Fruit fly (Drosophila melanogaster) whole organism, embryonic: ENCODE measurements around the gene Ir93a.

Experiments used
- Atf3 ChIP-seq: fragments of 200-800 bp; sonication (Bioruptor generic); optimal IDR thresholded peaks from 3 replicates; lab custom pipeline; 2016; ENCODE audit warnings: missing biosample characterization, missing genetic modification characterization
- Bdp1 ChIP-seq: fragments of 200-800 bp; sonication (Bioruptor generic); optimal IDR thresholded peaks from 3 replicates; lab custom pipeline; 2016; ENCODE audit warnings: missing biosample characterization, missing genetic modification characterization
- CG10543 ChIP-seq: fragments of 200-800 bp; sonication (Bioruptor generic); optimal IDR thresholded peaks from 3 replicates; lab custom pipeline; 2017; ENCODE audit warnings: missing biosample characterization, mild to moderate bottlenecking, missing genetic modification characterization, moderate library complexity
- CG11560 ChIP-seq: fragments of 200-800 bp; sonication (Bioruptor generic); IDR thresholded peaks from 3 replicates; pipeline ENCODE4 v1.3.6; 2022; ENCODE audit warnings: missing biosample characterization, missing genetic modification characterization
- CG13775 ChIP-seq: fragments of 200-800 bp; sonication (Bioruptor generic); optimal IDR thresholded peaks from 3 replicates; lab custom pipeline; 2017; ENCODE audit warnings: missing biosample characterization, mild to moderate bottlenecking, missing genetic modification characterization
- CG13894 ChIP-seq: fragments of 200-800 bp; sonication (Bioruptor generic); optimal IDR thresholded peaks from 3 replicates; lab custom pipeline; 2018; ENCODE audit warnings: missing biosample characterization, mild to moderate bottlenecking, missing genetic modification characterization, moderate library complexity
- CG15601 ChIP-seq: fragments of 200-800 bp; sonication (Bioruptor generic); optimal IDR thresholded peaks from 3 replicates; lab custom pipeline; 2019; ENCODE audit warnings: missing biosample characterization, mild to moderate bottlenecking, missing genetic modification characterization, moderate library complexity
- CG1647 ChIP-seq: fragments of 200-800 bp; sonication (Bioruptor generic); optimal IDR thresholded peaks from 3 replicates; lab custom pipeline; 2016; ENCODE audit warnings: missing biosample characterization, missing genetic modification characterization
- CG17186 ChIP-seq: fragments of 200-800 bp; sonication (Bioruptor generic); optimal IDR thresholded peaks from 3 replicates; lab custom pipeline; 2017; ENCODE audit warnings: missing biosample characterization, missing genetic modification reagents, missing genetic modification characterization
- CG18764 ChIP-seq: fragments of 200-800 bp; sonication (Bioruptor generic); optimal IDR thresholded peaks from 3 replicates; lab custom pipeline; 2016; ENCODE audit warnings: missing biosample characterization, missing genetic modification characterization
- CG2199 ChIP-seq: fragments of 200-800 bp; sonication (Bioruptor generic); IDR thresholded peaks from 3 replicates; pipeline ENCODE4 v1.3.6; 2022; ENCODE audit warnings: missing biosample characterization, missing genetic modification characterization
- CG34376 ChIP-seq: fragments of 200-800 bp; sonication (Bioruptor generic); optimal IDR thresholded peaks from 2 replicates; lab custom pipeline; 2018; ENCODE audit warnings: missing biosample characterization, mild to moderate bottlenecking, missing genetic modification characterization
- CG4360 ChIP-seq: fragments of 200-800 bp; sonication (Bioruptor generic); IDR thresholded peaks from 2 replicates; pipeline ENCODE4 v1.3.6; 2022; ENCODE audit warnings: missing biosample characterization, missing genetic modification characterization
- CG4730 ChIP-seq: fragments of 200-800 bp; sonication (Bioruptor generic); IDR thresholded peaks from 2 replicates; pipeline ENCODE4 v1.3.6; 2022; ENCODE audit warnings: missing biosample characterization, missing genetic modification characterization
- CG6254 ChIP-seq: fragments of 200-800 bp; sonication (Bioruptor generic); optimal IDR thresholded peaks from 3 replicates; lab custom pipeline; 2017; ENCODE audit warnings: mild to moderate bottlenecking, missing biosample characterization, missing genetic modification reagents, missing genetic modification characterization
- CG7271 ChIP-seq: fragments of 200-800 bp; sonication (Bioruptor generic); optimal IDR thresholded peaks from 2 replicates; lab custom pipeline; 2018; ENCODE audit warnings: missing biosample characterization, mild to moderate bottlenecking, missing genetic modification characterization, moderate library complexity
- CG7745 ChIP-seq: fragments of 200-800 bp; sonication (Bioruptor generic); optimal IDR thresholded peaks from 2 replicates; lab custom pipeline; 2018; ENCODE audit warnings: missing biosample characterization, mild to moderate bottlenecking, missing genetic modification characterization, moderate library complexity
- CG7786 ChIP-seq: fragments of 200-800 bp; sonication (Bioruptor generic); optimal IDR thresholded peaks from 2 replicates; lab custom pipeline; 2016; ENCODE audit warnings: missing biosample characterization, missing genetic modification characterization
- CG9817 ChIP-seq: fragments of 200-800 bp; sonication (Bioruptor generic); optimal IDR thresholded peaks from 2 replicates; lab custom pipeline; 2018; ENCODE audit warnings: missing biosample characterization, mild to moderate bottlenecking, missing genetic modification characterization, moderate library complexity
- D19A ChIP-seq: fragments of 200-800 bp; optimal IDR thresholded peaks from 3 replicates; lab custom pipeline; 2019; ENCODE audit warnings: missing biosample characterization, mild to moderate bottlenecking, missing genetic modification characterization, moderate library complexity
- Dad ChIP-seq: fragments of 200-800 bp; sonication (Bioruptor generic); optimal IDR thresholded peaks from 3 replicates; lab custom pipeline; 2016; ENCODE audit warnings: missing biosample characterization, missing genetic modification characterization
- Fer2 ChIP-seq: fragments of 200-800 bp; sonication (Bioruptor generic); optimal IDR thresholded peaks from 2 replicates; lab custom pipeline; 2018; ENCODE audit warnings: missing biosample characterization, mild to moderate bottlenecking, missing genetic modification characterization, moderate library complexity
- HLH54F ChIP-seq: fragments of 200-800 bp; sonication (Bioruptor generic); optimal IDR thresholded peaks from 3 replicates; lab custom pipeline; 2016; ENCODE audit warnings: missing biosample characterization, missing genetic modification characterization
- Hr51 ChIP-seq, 2 experiments: fragments of 200-800 bp; sonication (Bioruptor generic); optimal IDR thresholded peaks; 2 replicates in 1 of 2; 3 replicates in 1 of 2; lab custom pipeline; 2016 to 2018; ENCODE audit warnings: missing biosample characterization in 2 of 2, missing genetic modification characterization in 2 of 2, mild to moderate bottlenecking in 1 of 2, moderate library complexity in 1 of 2
- MBD-R2 ChIP-seq: fragments of 200-800 bp; sonication (Bioruptor generic); IDR thresholded peaks from 2 replicates; pipeline ENCODE4 v1.3.6; 2022; ENCODE audit warnings: missing biosample characterization, missing genetic modification characterization
- Mad ChIP-seq: fragments of 200-800 bp; sonication (Bioruptor generic); optimal IDR thresholded peaks from 2 replicates; lab custom pipeline; 2016; ENCODE audit warnings: missing biosample characterization, missing genetic modification characterization
- Neu2 ChIP-seq: fragments of 200-800 bp; sonication (Bioruptor generic); optimal IDR thresholded peaks from 3 replicates; lab custom pipeline; 2016; ENCODE audit warnings: missing biosample characterization, missing genetic modification characterization, borderline replicate concordance
- Oaz ChIP-seq: fragments of 200-800 bp; sonication (Bioruptor generic); IDR thresholded peaks from 2 replicates; pipeline ENCODE4 v1.3.6; 2022; ENCODE audit warnings: missing biosample characterization, missing genetic modification characterization
- Rfx ChIP-seq: fragments of 200-800 bp; sonication (Bioruptor generic); IDR thresholded peaks from 2 replicates; pipeline ENCODE4 v1.3.6; 2022; ENCODE audit warnings: missing biosample characterization, missing genetic modification characterization
- Ssrp ChIP-seq: fragments of 200-800 bp; sonication (Bioruptor generic); optimal IDR thresholded peaks from 2 replicates; lab custom pipeline; 2018; ENCODE audit warnings: missing biosample characterization, mild to moderate bottlenecking, missing genetic modification characterization, moderate library complexity
- Xrp1 ChIP-seq: fragments of 200-800 bp; sonication (Bioruptor generic); IDR thresholded peaks from 2 replicates; pipeline ENCODE4 v1.3.6; 2022; ENCODE audit warnings: missing biosample characterization, missing genetic modification characterization
- ase ChIP-seq: fragments of 200-800 bp; sonication (Bioruptor generic); IDR thresholded peaks from 3 replicates; pipeline ENCODE4 v1.3.6; 2022; ENCODE audit warnings: missing biosample characterization, missing genetic modification characterization
- cato ChIP-seq: fragments of 200-800 bp; sonication (Bioruptor generic); optimal IDR thresholded peaks from 2 replicates; lab custom pipeline; 2016; ENCODE audit warnings: missing biosample characterization, missing genetic modification characterization, borderline replicate concordance
- chm ChIP-seq: fragments of 200-800 bp; sonication (Bioruptor generic); IDR thresholded peaks from 2 replicates; pipeline ENCODE4 v1.3.6; 2022; ENCODE audit warnings: missing biosample characterization, missing genetic modification characterization
- crol ChIP-seq: fragments of 200-800 bp; sonication (Bioruptor generic); IDR thresholded peaks from 2 replicates; pipeline ENCODE4 v1.3.6; 2022; ENCODE audit warnings: missing biosample characterization, missing genetic modification characterization
- cwo ChIP-seq: fragments of 200-800 bp; sonication (Bioruptor generic); optimal IDR thresholded peaks from 3 replicates; lab custom pipeline; 2017; ENCODE audit warnings: missing biosample characterization, missing genetic modification characterization, mild to moderate bottlenecking, moderate library complexity, missing genetic modification reagents
- exex ChIP-seq: fragments of 200-800 bp; sonication (Bioruptor generic); optimal IDR thresholded peaks from 4 replicates; lab custom pipeline; 2018; ENCODE audit warnings: missing biosample characterization, mild to moderate bottlenecking, missing genetic modification characterization, moderate library complexity
- eyg ChIP-seq: fragments of 200-800 bp; sonication (Bioruptor generic); optimal IDR thresholded peaks from 3 replicates; lab custom pipeline; 2016; ENCODE audit warnings: missing biosample characterization, missing genetic modification characterization
- fd102C ChIP-seq: fragments of 200-800 bp; sonication (Bioruptor generic); optimal IDR thresholded peaks from 2 replicates; lab custom pipeline; 2018; ENCODE audit warnings: missing biosample characterization, mild to moderate bottlenecking, missing genetic modification characterization, moderate library complexity
- gsb ChIP-seq: fragments of 200-800 bp; sonication (Bioruptor generic); IDR thresholded peaks from 2 replicates; pipeline ENCODE4 v1.3.6; 2022; ENCODE audit warnings: missing biosample characterization, missing genetic modification characterization
- hth ChIP-seq: fragments of >200 bp; optimal IDR thresholded peaks from 2 replicates; lab custom pipeline; 2017; ENCODE audit warnings: inconsistent platforms
- jing ChIP-seq: fragments of 200-800 bp; sonication (Bioruptor generic); optimal IDR thresholded peaks from 2 replicates; lab custom pipeline; 2018; ENCODE audit warnings: missing biosample characterization, mild to moderate bottlenecking, missing genetic modification characterization
- lab ChIP-seq: fragments of 200-800 bp; sonication (Bioruptor generic); optimal IDR thresholded peaks from 3 replicates; lab custom pipeline; 2017; ENCODE audit warnings: missing biosample characterization, missing genetic modification characterization, mild to moderate bottlenecking, moderate library complexity, missing genetic modification reagents
- luna ChIP-seq: fragments of 200-800 bp; sonication (Bioruptor generic); optimal IDR thresholded peaks from 2 replicates; lab custom pipeline; 2016; ENCODE audit warnings: missing biosample characterization, missing genetic modification characterization
- p53 ChIP-seq: fragments of 200-800 bp; sonication (Bioruptor generic); optimal IDR thresholded peaks from 2 replicates; lab custom pipeline; 2016; ENCODE audit warnings: missing biosample characterization, missing genetic modification characterization
- phol ChIP-seq: fragments of 200-800 bp; sonication (Bioruptor generic); optimal IDR thresholded peaks from 3 replicates; lab custom pipeline; 2018; ENCODE audit warnings: missing biosample characterization, mild to moderate bottlenecking, missing genetic modification characterization, moderate library complexity
- pzg ChIP-seq: fragments of 200-800 bp; sonication (Bioruptor generic); optimal IDR thresholded peaks from 3 replicates; lab custom pipeline; 2018; ENCODE audit warnings: missing biosample characterization, mild to moderate bottlenecking, missing genetic modification characterization, moderate library complexity
- ttk ChIP-seq: fragments of 200-800 bp; sonication (Bioruptor generic); IDR thresholded peaks from 2 replicates; pipeline ENCODE4 v2.1.2; 2022; ENCODE audit warnings: missing biosample characterization, missing genetic modification characterization
- vfl ChIP-seq: fragments of 200-800 bp; sonication (Bioruptor generic); optimal IDR thresholded peaks from 2 replicates; lab custom pipeline; 2016; ENCODE audit warnings: missing biosample characterization, missing genetic modification characterization

Gene Ir93a

dm6 chr3R:20828520-20829415, 31.0 kb downstream of the Ir93a start (continued):
- TF ChIP-seq chm (peak; percentile 12; the same call in 1 of the 2 replicates), CG13894 (tag; lab: Kevin White, UChicago) (peak; percentile 17), Fer2 (tag; lab: Kevin White, UChicago) (no peak), ttk (no peak), hth (lab: Kevin White, UChicago) (no peak), luna (GFP tag; lab: Kevin White, UChicago) (peak; percentile 4), CG7271 (no peak), CG7786 (GFP tag; lab: Kevin White, UChicago) (no peak), CG15601 (tag; lab: Kevin White, UChicago) (no peak), CG9817 (tag; lab: Kevin White, UChicago) (no peak), CG11560 (tag; lab: Robert Waterston, UW) (no peak), vfl (GFP tag; lab: Kevin White, UChicago) (no peak), fd102C (GFP tag; lab: Kevin White, UChicago) (no peak), Atf3 (GFP tag; lab: Kevin White, UChicago) (no peak), CG4730 (GFP tag; lab: Robert Waterston, UW) (no peak), Bdp1 (GFP tag; lab: Kevin White, UChicago) (no peak), phol (tag; lab: Kevin White, UChicago) (no peak), Dad (GFP tag; lab: Kevin White, UChicago) (no peak), Mad (GFP tag; lab: Kevin White, UChicago) (no peak), gsb (GFP tag; lab: Robert Waterston, UW) (no peak), Oaz (GFP tag; lab: Robert Waterston, UW) (no peak), CG6254 (GFP tag; lab: Kevin White, UChicago) (no peak), CG7745 (tag; lab: Kevin White, UChicago) (no peak), CG17186 (no peak), cato (GFP tag; lab: Kevin White, UChicago) (no peak), Hr51 (GFP tag; optimal IDR thresholded peaks at IDR 0.05; lab: Kevin White, UChicago) (no peak)

- TF ChIP-seq CG1647 (GFP tag; lab: Kevin White, UChicago), result no peak
- TF ChIP-seq CG34376, result peak; percentile 41
- TF ChIP-seq eyg, result no peak
- TF ChIP-seq HLH54F (GFP tag; lab: Kevin White, UChicago), result no peak
- TF ChIP-seq jing (GFP tag; lab: Kevin White, UChicago), result no peak
- no peak for TF ChIP-seq CG13775 (GFP tag; lab: Kevin White, UChicago)
- TF ChIP-seq CG4360 (GFP tag; lab: Robert Waterston, UW), result no peak
- no peak for TF ChIP-seq pzg (GFP tag; lab: Kevin White, UChicago)
- peak; percentile 62 for TF ChIP-seq lab (GFP tag; lab: Kevin White, UChicago)
- peak; percentile 53 for TF ChIP-seq crol (GFP tag; lab: Robert Waterston, UW)
- no peak for TF ChIP-seq p53
- TF ChIP-seq Neu2 (GFP tag; lab: Kevin White, UChicago), result no peak
- 0 out of 3 replicates have a peak, but pooled peaks have one; percentile 19 for TF ChIP-seq CG2199
- TF ChIP-seq D19A (tag; lab: Kevin White, UChicago), result no peak
- TF ChIP-seq Rfx (GFP tag; lab: Robert Waterston, UW), result peak; percentile 6; the same call in 1 of the 2 replicates
- TF ChIP-seq CG10543 (GFP tag; lab: Kevin White, UChicago), result peak; percentile 55
- TF ChIP-seq exex (tag; lab: Kevin White, UChicago), result peak; percentile 83
- no peak for TF ChIP-seq Xrp1 (GFP tag; lab: Robert Waterston, UW)
- TF ChIP-seq CG18764, result no peak
- TF ChIP-seq Ssrp (tag; lab: Kevin White, UChicago), result no peak
- TF ChIP-seq cwo (GFP tag; lab: Kevin White, UChicago), result peak; percentile 48
- TF ChIP-seq ase, result 0 out of 3 replicates have a peak, but pooled peaks have one; percentile 14
- 0 out of 2 replicates have a peak, but pooled peaks have one; percentile 13 for TF ChIP-seq MBD-R2
Observed at dm6 chr3R:20826929-20827328, 32.8 kb downstream of the Ir93a start.
